Worm (Caenorhabditis elegans): Measurements from ENCODE around the gene ceh-43.

ceh-43 gene

DNA sequence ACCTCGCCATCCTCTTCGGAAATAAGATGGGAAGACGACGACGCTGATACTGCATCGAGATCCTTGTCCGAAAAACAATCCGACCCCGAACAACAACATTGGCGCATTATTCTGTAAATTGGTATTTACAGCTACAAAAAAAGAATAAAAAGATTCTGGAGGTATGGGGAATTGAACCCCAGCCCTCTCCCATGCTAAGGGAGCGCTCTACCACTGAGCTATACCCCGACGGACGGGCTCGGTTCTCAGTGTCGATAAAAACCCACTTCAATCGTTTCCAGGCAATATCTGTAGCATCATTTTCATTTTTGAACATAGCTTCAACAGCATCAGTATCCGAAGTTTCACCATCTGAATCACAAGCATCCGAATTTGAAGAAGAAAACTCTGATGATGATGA, 20.9 kb downstream of the ceh-43 start:
- TF ChIP-seq mls-2 (tag; optimal IDR thresholded peaks at IDR 0.05) (peak; percentile 27), lin-13 (tag; optimal IDR thresholded peaks at IDR 0.05) (no peak), M03D4.4 (tag; optimal IDR thresholded peaks at IDR 0.05) (peak; percentile 61), ceh-83 (GFP tag; optimal IDR thresholded peaks at IDR 0.05) (peak; percentile 57), sem-2 (GFP tag; optimal IDR thresholded peaks at IDR 0.05) (peak; percentile 36), lin-32 (GFP tag; optimal IDR thresholded peaks at IDR 0.05) (peak; percentile 39), sptf-1 (tag; optimal IDR thresholded peaks at IDR 0.05) (peak; percentile 50), ces-1 (GFP tag; optimal IDR thresholded peaks at IDR 0.05) (no peak), mep-1 (tag; optimal IDR thresholded peaks at IDR 0.05) (no peak), elt-1 (tag; optimal IDR thresholded peaks at IDR 0.05; ENCODE audit: borderline replicate concordance, insufficient read depth) (no peak), drap-1 (GFP tag; optimal IDR thresholded peaks at IDR 0.05) (peak; percentile 45), bed-3 (GFP tag; optimal IDR thresholded peaks at IDR 0.05) (no peak), nhr-12 (tag; optimal IDR thresholded peaks at IDR 0.05) (no peak), ztf-11 (tag; optimal IDR thresholded peaks at IDR 0.05) (no peak), hlh-1 (tag; optimal IDR thresholded peaks at IDR 0.05) (no peak), elt-3 (tag; optimal IDR thresholded peaks at IDR 0.05) (no peak), nhr-76 (tag; optimal IDR thresholded peaks at IDR 0.05) (no peak)

DNA sequence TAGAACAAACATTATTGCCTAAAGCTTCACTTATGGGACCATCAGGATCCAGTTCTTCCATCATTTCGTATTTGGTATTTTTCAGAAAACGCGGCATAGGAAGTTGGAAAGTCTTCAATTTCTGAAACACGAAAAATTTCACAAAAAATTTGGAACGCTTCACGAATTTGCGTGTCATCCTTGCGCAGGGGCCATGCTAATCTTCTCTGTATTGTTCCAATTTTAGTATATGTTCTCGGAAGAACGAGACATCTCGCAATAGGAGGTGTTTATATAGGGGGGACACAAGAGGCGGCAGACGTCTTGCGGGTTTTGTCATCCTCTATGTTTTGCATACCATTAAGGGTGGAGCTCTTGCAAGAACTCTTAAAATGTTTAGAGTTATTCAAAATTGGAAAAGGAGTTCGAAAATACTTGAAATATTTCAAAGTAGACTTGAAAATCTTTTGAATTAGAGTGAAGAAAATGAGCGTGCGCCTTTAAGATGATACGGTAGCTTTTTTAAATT, 23.0 kb downstream of the ceh-43 start:
- TF ChIP-seq M03D4.4 (tag; optimal IDR thresholded peaks at IDR 0.05) (peak; percentile 62), ceh-43 (GFP tag; optimal IDR thresholded peaks at IDR 0.05) (peak; percentile 70), bed-3 (GFP tag; optimal IDR thresholded peaks at IDR 0.05) (peak; percentile 52), cnd-1 (tag; optimal IDR thresholded peaks at IDR 0.05) (peak; percentile 75), sptf-1 (tag; optimal IDR thresholded peaks at IDR 0.05) (peak; percentile 82), ceh-83 (GFP tag; optimal IDR thresholded peaks at IDR 0.05) (peak; percentile 84), tbx-8 (GFP tag; optimal IDR thresholded peaks at IDR 0.05) (peak; percentile 42), lin-32 (GFP tag; optimal IDR thresholded peaks at IDR 0.05) (peak; percentile 62), sem-2 (GFP tag; optimal IDR thresholded peaks at IDR 0.05) (peak; percentile 59), mls-2 (tag; optimal IDR thresholded peaks at IDR 0.05) (peak; percentile 79), flh-1 (GFP tag; optimal IDR thresholded peaks at IDR 0.05) (peak; percentile 28), unc-120 (tag; optimal IDR thresholded peaks at IDR 0.05; ENCODE audit: poor library complexity, severe bottlenecking) (peak; percentile 60), drap-1 (GFP tag; optimal IDR thresholded peaks at IDR 0.05) (peak; percentile 73)

DNA sequence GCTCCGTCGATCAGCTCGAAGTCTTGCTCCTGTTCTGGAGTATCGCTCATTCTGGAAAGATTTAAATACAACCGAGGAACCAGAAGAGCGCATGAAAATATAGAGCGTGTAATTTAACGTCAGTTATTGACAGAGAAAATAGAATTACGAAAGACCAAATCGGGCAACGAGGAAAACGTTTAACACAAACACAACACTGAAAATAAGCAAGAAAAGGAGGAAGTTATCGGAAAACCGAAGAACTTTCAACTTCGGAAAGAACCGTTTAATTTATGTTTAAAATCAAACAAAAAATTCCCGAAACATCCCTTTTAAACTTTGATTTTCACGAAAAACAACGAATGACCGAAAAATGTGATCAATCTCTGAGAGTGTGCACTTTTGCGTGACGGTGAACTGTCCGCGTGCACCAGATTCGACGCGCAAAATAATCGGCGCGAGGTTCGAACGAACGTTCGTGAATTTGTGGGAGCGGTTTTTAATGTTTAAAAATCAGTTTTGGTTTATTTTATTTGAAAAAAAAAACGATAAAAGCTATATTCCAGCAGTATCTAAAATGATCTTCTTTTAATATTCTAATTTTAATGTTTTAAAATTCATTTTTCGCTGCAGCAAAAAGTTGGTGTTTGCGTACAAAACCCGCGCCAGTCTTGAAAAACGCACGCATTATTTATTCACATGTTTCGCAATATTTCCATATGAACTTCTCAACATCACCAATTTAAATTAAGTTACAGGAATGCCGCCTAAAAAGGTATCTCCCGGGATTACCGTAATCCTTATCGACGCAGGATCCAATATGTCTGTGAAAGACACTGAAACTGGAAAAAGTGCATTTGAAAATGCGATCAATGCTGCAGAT, 30.4 kb downstream of the ceh-43 start, which contains the start of the genes R07E5.7 and cku-80:
R07E5.7 (minus strand) TSS at position 51 of the 862 bp plus-strand sequence.
cku-80 (plus strand) TSS at position 732 of the 862 bp plus-strand sequence.
- no peak for TF ChIP-seq unc-62 (GFP tag; optimal IDR thresholded peaks at IDR 0.05)
- no peak for TF ChIP-seq nhr-2 (tag; optimal IDR thresholded peaks at IDR 0.05)
- TF ChIP-seq drap-1 (GFP tag; optimal IDR thresholded peaks at IDR 0.05): no peak
- peak; percentile 6 for TF ChIP-seq M03D4.4 (tag; optimal IDR thresholded peaks at IDR 0.05)
- peak; percentile 40 for TF ChIP-seq nhr-237 (tag; optimal IDR thresholded peaks at IDR 0.05)
- TF ChIP-seq ham-2 (GFP tag; optimal IDR thresholded peaks at IDR 0.05): no peak
- TF ChIP-seq sem-2 (GFP tag; optimal IDR thresholded peaks at IDR 0.05): no peak
- peak; percentile 30 for TF ChIP-seq ces-1 (GFP tag; optimal IDR thresholded peaks at IDR 0.05)
- no peak for TF ChIP-seq tbx-8 (GFP tag; optimal IDR thresholded peaks at IDR 0.05)
- no peak for TF ChIP-seq pha-4 (tag; optimal IDR thresholded peaks at IDR 0.05)
- peak; percentile 48 for TF ChIP-seq ceh-83 (GFP tag; optimal IDR thresholded peaks at IDR 0.05)
- TF ChIP-seq nhr-28 (tag; optimal IDR thresholded peaks at IDR 0.05): no peak
- TF ChIP-seq mls-2 (tag; optimal IDR thresholded peaks at IDR 0.05): no peak
- no peak for TF ChIP-seq mab-5 (tag; optimal IDR thresholded peaks at IDR 0.05)
- no peak for TF ChIP-seq hlh-1 (tag; optimal IDR thresholded peaks at IDR 0.05)
- no peak for TF ChIP-seq elt-1 (tag; optimal IDR thresholded peaks at IDR 0.05; ENCODE audit: borderline replicate concordance, insufficient read depth)
- TF ChIP-seq nhr-76 (tag; optimal IDR thresholded peaks at IDR 0.05): no peak
- no peak for TF ChIP-seq unc-39 (tag; optimal IDR thresholded peaks at IDR 0.05)
- TF ChIP-seq elt-3 (tag; optimal IDR thresholded peaks at IDR 0.05): no peak
- no peak for TF ChIP-seq zip-8 (tag; optimal IDR thresholded peaks at IDR 0.05)
- no peak for TF ChIP-seq cnd-1 (tag; optimal IDR thresholded peaks at IDR 0.05)
- no peak for TF ChIP-seq nhr-12 (tag; optimal IDR thresholded peaks at IDR 0.05)
- no peak for TF ChIP-seq lin-13 (tag; optimal IDR thresholded peaks at IDR 0.05)
- no peak for TF ChIP-seq bed-3 (GFP tag; optimal IDR thresholded peaks at IDR 0.05)
- TF ChIP-seq snpc-4 (tag; optimal IDR thresholded peaks at IDR 0.05): no peak
- no peak for TF ChIP-seq ceh-39 (tag; optimal IDR thresholded peaks at IDR 0.05)
- TF ChIP-seq ceh-43 (GFP tag; optimal IDR thresholded peaks at IDR 0.05): no peak
- no peak for TF ChIP-seq flh-1 (GFP tag; optimal IDR thresholded peaks at IDR 0.05)
- TF ChIP-seq sptf-1 (tag; optimal IDR thresholded peaks at IDR 0.05): no peak
- peak; percentile 52 for TF ChIP-seq mep-1 (tag; optimal IDR thresholded peaks at IDR 0.05)
- no peak for TF ChIP-seq unc-120 (tag; optimal IDR thresholded peaks at IDR 0.05; ENCODE audit: poor library complexity, severe bottlenecking)
- TF ChIP-seq lsy-2 (tag; optimal IDR thresholded peaks at IDR 0.05): peak; percentile 71
- no peak for TF ChIP-seq lin-32 (GFP tag; optimal IDR thresholded peaks at IDR 0.05)
- TF ChIP-seq blmp-1 (tag; optimal IDR thresholded peaks at IDR 0.05): no peak
- TF ChIP-seq ztf-11 (tag; optimal IDR thresholded peaks at IDR 0.05): no peak

All from whole organism, mixed stage, embryonic.